Fruit fly (Drosophila melanogaster) whole organism, embryonic: Measurements from ENCODE around the gene CG2059.

Experiments used
- Antp ChIP-seq: fragments of 200-800 bp; sonication (Bioruptor generic); optimal IDR thresholded peaks from 3 replicates; lab custom pipeline; 2016; ENCODE audit warnings: missing biosample characterization, missing genetic modification characterization
- B-H2 ChIP-seq: fragments of 200-800 bp; sonication (Bioruptor generic); optimal IDR thresholded peaks from 2 replicates; lab custom pipeline; 2018; ENCODE audit warnings: missing biosample characterization, mild to moderate bottlenecking, missing genetic modification characterization
- C15 ChIP-seq: fragments of 200-800 bp; sonication (Bioruptor generic); IDR thresholded peaks from 3 replicates; pipeline ENCODE4 v1.3.6; 2022; ENCODE audit warnings: missing biosample characterization, missing genetic modification characterization
- CG10979 ChIP-seq: fragments of 200-800 bp; sonication (Bioruptor generic); optimal IDR thresholded peaks from 2 replicates; lab custom pipeline; 2018; ENCODE audit warnings: missing biosample characterization, mild to moderate bottlenecking, missing genetic modification characterization, moderate library complexity
- CG11504 ChIP-seq: fragments of 200-800 bp; sonication (Bioruptor generic); optimal IDR thresholded peaks from 3 replicates; lab custom pipeline; 2019; ENCODE audit warnings: missing biosample characterization, mild to moderate bottlenecking, missing genetic modification characterization, moderate library complexity
- CG12659 ChIP-seq: fragments of 200-800 bp; sonication (Bioruptor generic); optimal IDR thresholded peaks from 3 replicates; lab custom pipeline; 2017; ENCODE audit warnings: mild to moderate bottlenecking, missing biosample characterization, missing genetic modification reagents, missing genetic modification characterization
- CG12769 ChIP-seq: fragments of 200-800 bp; sonication (Bioruptor generic); optimal IDR thresholded peaks from 2 replicates; lab custom pipeline; 2019; ENCODE audit warnings: missing biosample characterization, mild to moderate bottlenecking, missing genetic modification characterization, moderate library complexity
- CG12942 ChIP-seq: fragments of 200-800 bp; sonication (Bioruptor generic); optimal IDR thresholded peaks from 3 replicates; lab custom pipeline; 2016; ENCODE audit warnings: missing biosample characterization, missing genetic modification characterization
- CG13424 ChIP-seq: fragments of 200-800 bp; sonication (Bioruptor generic); optimal IDR thresholded peaks from 2 replicates; lab custom pipeline; 2019; ENCODE audit warnings: missing biosample characterization, mild to moderate bottlenecking, missing genetic modification characterization, moderate library complexity
- CG14710 ChIP-seq: fragments of 200-800 bp; sonication (Bioruptor generic); optimal IDR thresholded peaks from 3 replicates; lab custom pipeline; 2019; ENCODE audit warnings: missing biosample characterization, mild to moderate bottlenecking, missing genetic modification characterization, moderate library complexity
- CG15514 ChIP-seq: fragments of 200-800 bp; sonication (Bioruptor generic); optimal IDR thresholded peaks from 3 replicates; lab custom pipeline; 2017; ENCODE audit warnings: missing biosample characterization, missing genetic modification characterization, mild to moderate bottlenecking, moderate library complexity, missing genetic modification reagents
- CG1602 ChIP-seq: fragments of 200-800 bp; sonication (Bioruptor generic); optimal IDR thresholded peaks from 3 replicates; lab custom pipeline; 2016; ENCODE audit warnings: missing biosample characterization, missing genetic modification characterization
- CG17568 ChIP-seq: fragments of 200-800 bp; sonication (Bioruptor generic); optimal IDR thresholded peaks from 2 replicates; lab custom pipeline; 2018; ENCODE audit warnings: missing biosample characterization, mild to moderate bottlenecking, missing genetic modification characterization, moderate library complexity
- CG2678 ChIP-seq: fragments of 200-800 bp; sonication (Bioruptor generic); optimal IDR thresholded peaks from 3 replicates; lab custom pipeline; 2019; ENCODE audit warnings: missing biosample characterization, mild to moderate bottlenecking, missing genetic modification characterization, moderate library complexity
- CG31441 ChIP-seq: fragments of 200-800 bp; sonication (Bioruptor generic); IDR thresholded peaks from 2 replicates; pipeline ENCODE4 v1.3.6; 2022; ENCODE audit warnings: missing biosample characterization, missing genetic modification characterization
- CG32532 ChIP-seq: fragments of 200-800 bp; sonication (Bioruptor generic); IDR thresholded peaks from 2 replicates; pipeline ENCODE4 v1.3.6; 2022; ENCODE audit warnings: missing biosample characterization, missing genetic modification characterization
- CG34376 ChIP-seq: fragments of 200-800 bp; sonication (Bioruptor generic); optimal IDR thresholded peaks from 2 replicates; lab custom pipeline; 2018; ENCODE audit warnings: missing biosample characterization, mild to moderate bottlenecking, missing genetic modification characterization
- CG6654 ChIP-seq: fragments of 200-800 bp; sonication (Bioruptor generic); optimal IDR thresholded peaks from 2 replicates; lab custom pipeline; 2017; ENCODE audit warnings: missing biosample characterization, mild to moderate bottlenecking, missing genetic modification characterization
- CG7839 ChIP-seq: fragments of 200-800 bp; sonication (Bioruptor generic); optimal IDR thresholded peaks from 3 replicates; lab custom pipeline; 2018; ENCODE audit warnings: missing biosample characterization, mild to moderate bottlenecking, missing genetic modification characterization, moderate library complexity
- CG8388 ChIP-seq: fragments of 200-800 bp; sonication (Bioruptor generic); optimal IDR thresholded peaks from 2 replicates; lab custom pipeline; 2019; ENCODE audit warnings: missing biosample characterization, mild to moderate bottlenecking, missing genetic modification characterization, moderate library complexity
- CG8478 ChIP-seq: fragments of >200 bp; optimal IDR thresholded peaks from 2 replicates; lab custom pipeline; 2018
- CG9797 ChIP-seq: fragments of 200-800 bp; sonication (Bioruptor generic); optimal IDR thresholded peaks from 3 replicates; lab custom pipeline; 2018; ENCODE audit warnings: missing biosample characterization, mild to moderate bottlenecking, missing genetic modification characterization
- Dek ChIP-seq: fragments of 200-800 bp; sonication (Bioruptor generic); optimal IDR thresholded peaks from 3 replicates; lab custom pipeline; 2019; ENCODE audit warnings: missing biosample characterization, mild to moderate bottlenecking, missing genetic modification characterization, moderate library complexity
- Dp ChIP-seq: fragments of 200-800 bp; sonication (Bioruptor generic); optimal IDR thresholded peaks from 2 replicates; lab custom pipeline; 2018; ENCODE audit warnings: missing biosample characterization, mild to moderate bottlenecking, missing genetic modification characterization, moderate library complexity
- E2f1 ChIP-seq: fragments of 200-800 bp; sonication (Bioruptor generic); IDR thresholded peaks from 2 replicates; pipeline ENCODE4 v1.3.6; 2022; ENCODE audit warnings: missing biosample characterization, missing genetic modification characterization
- Fer3 ChIP-seq: fragments of 200-800 bp; sonication (Bioruptor generic); optimal IDR thresholded peaks from 2 replicates; lab custom pipeline; 2018; ENCODE audit warnings: missing biosample characterization, mild to moderate bottlenecking, missing genetic modification characterization, moderate library complexity
- HHEX ChIP-seq: fragments of 200-800 bp; sonication (Bioruptor generic); optimal IDR thresholded peaks from 3 replicates; lab custom pipeline; 2017; ENCODE audit warnings: missing biosample characterization, mild to moderate bottlenecking, missing genetic modification characterization, missing genetic modification reagents
- Jarid2 ChIP-seq: fragments of 200-800 bp; sonication (Bioruptor generic); optimal IDR thresholded peaks from 3 replicates; lab custom pipeline; 2017; ENCODE audit warnings: mild to moderate bottlenecking, missing biosample characterization, missing genetic modification reagents, missing genetic modification characterization
- NC2α ChIP-seq: fragments of 200-800 bp; sonication (Bioruptor generic); optimal IDR thresholded peaks from 2 replicates; lab custom pipeline; 2016; ENCODE audit warnings: missing biosample characterization, missing genetic modification characterization
- PHDP ChIP-seq: fragments of 200-800 bp; sonication (Bioruptor generic); optimal IDR thresholded peaks from 3 replicates; lab custom pipeline; 2018; ENCODE audit warnings: missing biosample characterization, mild to moderate bottlenecking, missing genetic modification characterization, moderate library complexity
- Pdp1 ChIP-seq, 2 experiments: fragments of 200-800 bp; sonication (Bioruptor generic); optimal IDR thresholded peaks; 3 replicates each; lab custom pipeline; 2016; ENCODE audit warnings: missing biosample characterization in 2 of 2, missing genetic modification characterization in 2 of 2, mild to moderate bottlenecking in 1 of 2, moderate library complexity in 1 of 2
- Rx ChIP-seq: fragments of 200-800 bp; sonication (Bioruptor generic); IDR thresholded peaks from 2 replicates; pipeline ENCODE4 v1.3.6; 2022; ENCODE audit warnings: missing biosample characterization, missing genetic modification characterization
- ara ChIP-seq: fragments of 200-800 bp; sonication (Bioruptor generic); IDR thresholded peaks from 2 replicates; pipeline ENCODE4 v1.3.6; 2022; ENCODE audit warnings: missing biosample characterization, missing genetic modification characterization
- chif ChIP-seq, 2 experiments: fragments of 200-800 bp; sonication (Bioruptor generic); optimal IDR thresholded peaks; 3 replicates each; lab custom pipeline; 2016; ENCODE audit warnings: missing biosample characterization in 2 of 2, missing genetic modification characterization in 2 of 2
- danr ChIP-seq: fragments of 200-800 bp; sonication (Bioruptor generic); IDR thresholded peaks from 2 replicates; pipeline ENCODE4 v1.3.6; 2022; ENCODE audit warnings: missing biosample characterization, missing genetic modification characterization
- dmrt99B ChIP-seq: fragments of 200-800 bp; sonication (Bioruptor generic); optimal IDR thresholded peaks from 2 replicates; lab custom pipeline; 2018; ENCODE audit warnings: missing biosample characterization, mild to moderate bottlenecking, missing genetic modification characterization, moderate library complexity
- dpn ChIP-seq, 2 experiments: fragments of 200-800 bp; sonication (Bioruptor generic); optimal IDR thresholded peaks; 3 replicates each; lab custom pipeline; 2016; ENCODE audit warnings: missing biosample characterization in 2 of 2, missing genetic modification characterization in 2 of 2
- fru ChIP-seq: fragments of >200 bp; optimal IDR thresholded peaks from 2 replicates; lab custom pipeline; 2017
- gce ChIP-seq: fragments of 200-800 bp; sonication (Bioruptor generic); IDR thresholded peaks from 3 replicates; pipeline ENCODE4 v1.3.6; 2022; ENCODE audit warnings: missing biosample characterization, missing genetic modification characterization
- gt ChIP-seq: fragments of 200-800 bp; sonication (Bioruptor generic); IDR thresholded peaks from 2 replicates; pipeline ENCODE4 v1.3.6; 2022; ENCODE audit warnings: missing biosample characterization, missing genetic modification characterization
- luna ChIP-seq: fragments of 200-800 bp; sonication (Bioruptor generic); optimal IDR thresholded peaks from 2 replicates; lab custom pipeline; 2016; ENCODE audit warnings: missing biosample characterization, missing genetic modification characterization
- onecut ChIP-seq: fragments of 200-800 bp; sonication (Bioruptor generic); IDR thresholded peaks from 2 replicates; pipeline ENCODE4 v1.3.6; 2022; ENCODE audit warnings: missing biosample characterization, missing genetic modification characterization
- p53 ChIP-seq: fragments of 200-800 bp; sonication (Bioruptor generic); optimal IDR thresholded peaks from 2 replicates; lab custom pipeline; 2016; ENCODE audit warnings: missing biosample characterization, missing genetic modification characterization
- pb ChIP-seq: fragments of 200-800 bp; sonication (Bioruptor generic); optimal IDR thresholded peaks from 3 replicates; lab custom pipeline; 2016; ENCODE audit warnings: missing biosample characterization, missing genetic modification characterization
- rib ChIP-seq: fragments of 200-800 bp; sonication (Bioruptor generic); IDR thresholded peaks from 2 replicates; pipeline ENCODE4 v1.3.6; 2022; ENCODE audit warnings: missing biosample characterization, missing genetic modification characterization
- ro ChIP-seq: fragments of 200-800 bp; sonication (Bioruptor generic); IDR thresholded peaks from 2 replicates; pipeline ENCODE4 v1.3.6; 2022; ENCODE audit warnings: missing biosample characterization, missing genetic modification characterization
- run ChIP-seq: fragments of 200-800 bp; sonication (Bioruptor generic); optimal IDR thresholded peaks from 3 replicates; lab custom pipeline; 2018; ENCODE audit warnings: missing biosample characterization, mild to moderate bottlenecking, missing genetic modification characterization
- seq ChIP-seq: fragments of 200-800 bp; sonication (Bioruptor generic); IDR thresholded peaks from 2 replicates; pipeline ENCODE4 v1.3.6; 2022; ENCODE audit warnings: missing biosample characterization, missing genetic modification characterization
- sna ChIP-seq: fragments of 200-800 bp; sonication (Bioruptor generic); IDR thresholded peaks from 2 replicates; pipeline ENCODE4 v1.3.6; 2022; ENCODE audit warnings: missing biosample characterization, missing genetic modification characterization; ENCODE audit not compliant: partially characterized antibody
- sug ChIP-seq: fragments of 200-800 bp; optimal IDR thresholded peaks from 2 replicates; lab custom pipeline; 2019; ENCODE audit warnings: missing biosample characterization, mild to moderate bottlenecking, missing genetic modification characterization, moderate library complexity

Gene CG2059

dm6 chrX:7323649-7324511 lies 37.7 kb downstream of the CG2059 start, which contains the start of the genes Atg5 and Dok (continued):
- TF ChIP-seq CG17568 (GFP tag; lab: Kevin White, UChicago) (no peak), Antp (GFP tag; lab: Kevin White, UChicago) (peak; percentile 29), sug (tag; lab: Kevin White, UChicago) (no peak), Pdp1 (GFP tag; optimal IDR thresholded peaks at IDR 0.05; lab: Kevin White, UChicago) (no peak), CG32532 (GFP tag; lab: Robert Waterston, UW) (peak; percentile 48), CG1602 (peak; percentile 30), danr (no peak), CG8388 (no peak), CG12659 (GFP tag; lab: Kevin White, UChicago) (peak; percentile 39), CG9797 (GFP tag; lab: Kevin White, UChicago) (peak; percentile 23), CG7839 (tag; lab: Kevin White, UChicago) (peak; percentile 1), CG11504 (tag; lab: Kevin White, UChicago) (peak; percentile 45), onecut (GFP tag; lab: Robert Waterston, UW) (no peak), dmrt99B (no peak), chif (GFP tag; optimal IDR thresholded peaks at IDR 0.05; lab: Kevin White, UChicago) (no peak), pb (no peak), run (tag; lab: Kevin White, UChicago) (no peak), CG13424 (tag; lab: Kevin White, UChicago) (peak; percentile 44), sna (GFP tag; lab: Robert Waterston, UW) (peak; percentile 34; the same call in 1 of the 2 replicates), CG12942 (GFP tag; lab: Kevin White, UChicago) (peak; percentile 18), CG2678 (tag; lab: Kevin White, UChicago) (peak; percentile 20), Rx (GFP tag; lab: Robert Waterston, UW) (no peak), ro (GFP tag; lab: Robert Waterston, UW) (no peak), Jarid2 (GFP tag; lab: Kevin White, UChicago) (no peak), CG10979 (tag; lab: Kevin White, UChicago) (no peak), CG8478 (lab: Kevin White, UChicago) (no peak), CG6654 (GFP tag; lab: Kevin White, UChicago) (no peak), Dek (tag; lab: Kevin White, UChicago) (peak; percentile 28), PHDP (tag; lab: Kevin White, UChicago) (no peak), ara (GFP tag; lab: Robert Waterston, UW) (no peak), p53 (GFP tag; lab: Kevin White, UChicago) (no peak), C15 (GFP tag; lab: Robert Waterston, UW) (no peak), CG14710 (tag; lab: Kevin White, UChicago) (peak; percentile 79), E2f1 (GFP tag; lab: Robert Waterston, UW) (no peak), dpn (GFP tag; optimal IDR thresholded peaks at IDR 0.05; lab: Kevin White, UChicago) (peak in 1 of 2 experiments; percentile 44), gt (GFP tag; lab: Robert Waterston, UW) (no peak), CG12769 (tag; lab: Kevin White, UChicago) (no peak), CG15514 (peak; percentile 43), Fer3 (tag; lab: Kevin White, UChicago) (no peak), HHEX (GFP tag; lab: Kevin White, UChicago) (no peak), B-H2 (GFP tag; lab: Kevin White, UChicago) (no peak), CG31441 (GFP tag; lab: Robert Waterston, UW) (peak; percentile 59; the same call in 1 of the 2 replicates), rib (GFP tag; lab: Robert Waterston, UW) (no peak), luna (GFP tag; lab: Kevin White, UChicago) (no peak), gce (GFP tag; lab: Robert Waterston, UW) (no peak), fru (lab: Kevin White, UChicago) (no peak), CG34376 (GFP tag; lab: Kevin White, UChicago) (no peak), NC2α (GFP tag; lab: Kevin White, UChicago) (no peak), seq (no peak), Dp (GFP tag; lab: Kevin White, UChicago) (peak; percentile 44)
